Fruit fly (Drosophila melanogaster) whole organism, prepupa: ENCODE results near the gene CG31463.

ENCODE experiments used
- CG4318 ChIP-seq: fragments of 200-800 bp; sonication (Bioruptor generic); optimal IDR thresholded peaks from 3 replicates; lab custom pipeline; 2017; ENCODE audit warnings: missing biosample characterization, mild to moderate bottlenecking, missing genetic modification characterization
- CG8319 ChIP-seq: fragments of 200-800 bp; sonication (Bioruptor generic); optimal IDR thresholded peaks from 3 replicates; lab custom pipeline; 2016; ENCODE audit warnings: missing biosample characterization, missing genetic modification characterization
- spab ChIP-seq: fragments of 200-800 bp; sonication (Bioruptor generic); optimal IDR thresholded peaks from 2 replicates; lab custom pipeline; 2017; ENCODE audit warnings: missing biosample characterization, mild to moderate bottlenecking, missing genetic modification characterization, missing genetic modification reagents

dm6 chr3R:8272573-8273165 is 19.5 kb upstream of the CG31463 start:
- TF ChIP-seq spab (GFP tag; lab: Kevin White, UChicago) (no peak), CG8319 (GFP tag; lab: Kevin White, UChicago) (no peak), CG4318 (GFP tag; lab: Kevin White, UChicago) (no peak)
